Fruit fly (Drosophila melanogaster) whole organism: ENCODE data around the gene CG10038.

ENCODE experiments used
- CG8478 ChIP-seq: fragments of >200 bp; optimal IDR thresholded peaks from 2 replicates; lab custom pipeline; 2018; ENCODE audit warnings: inconsistent platforms
- Dll ChIP-seq: fragments of >200 bp; optimal IDR thresholded peaks from 2 replicates; lab custom pipeline; 2017
- EcR ChIP-seq, 2 experiments: fragments of >200 bp; optimal IDR thresholded peaks; 2 replicates each; lab custom pipeline; 2017; ENCODE audit warnings: missing biosample characterization in 2 of 2, missing genetic modification characterization in 2 of 2, missing genetic modification reagents in 2 of 2
- pan ChIP-seq: fragments of >200 bp; optimal IDR thresholded peaks from 2 replicates; lab custom pipeline; 2017
- psq ChIP-seq: fragments of >200 bp; optimal IDR thresholded peaks from 2 replicates; lab custom pipeline; 2017
- usp ChIP-seq: fragments of >200 bp; optimal IDR thresholded peaks from 2 replicates; lab custom pipeline; 2017; ENCODE audit warnings: missing biosample characterization, missing genetic modification characterization, mixed read lengths

Gene CG10038

dm6 chr3R:12329827-12330226 is 20.6 kb downstream of the CG10038 start:
- no peak for TF ChIP-seq pan (lab: Kevin White, UChicago)
- no peak for TF ChIP-seq EcR (GFP tag; optimal IDR thresholded peaks at IDR 0.05; lab: Kevin White, UChicago)
- no peak for TF ChIP-seq usp (GFP tag; lab: Kevin White, UChicago)
- TF ChIP-seq Dll (lab: Kevin White, UChicago) = no peak
- TF ChIP-seq psq (lab: Kevin White, UChicago) = no peak
- TF ChIP-seq CG8478 (lab: Kevin White, UChicago) = no peak

DNA sequence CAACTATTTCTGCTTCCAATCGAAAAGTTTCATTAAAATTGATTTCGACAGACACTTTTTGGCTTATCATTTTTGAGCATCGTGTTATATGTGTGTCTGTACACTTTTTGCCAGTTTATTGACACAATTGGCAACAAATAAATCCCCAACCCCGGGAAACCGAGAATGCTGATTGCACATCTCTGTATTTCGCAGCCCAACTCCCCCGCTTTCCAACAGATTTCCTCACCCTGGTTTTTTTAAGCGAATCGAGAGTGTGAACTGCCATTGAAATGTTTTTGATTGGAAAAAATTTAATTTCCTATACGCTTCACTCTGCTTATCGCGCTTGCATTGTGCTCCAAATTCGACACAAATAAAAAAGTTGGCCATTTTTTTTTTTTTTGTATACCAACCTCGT is 23.6 kb downstream of the CG10038 start:
- TF ChIP-seq psq (lab: Kevin White, UChicago) (no peak), pan (lab: Kevin White, UChicago) (no peak), Dll (lab: Kevin White, UChicago) (no peak), usp (GFP tag; lab: Kevin White, UChicago) (no peak), CG8478 (lab: Kevin White, UChicago) (no peak), EcR (GFP tag; optimal IDR thresholded peaks at IDR 0.05; lab: Kevin White, UChicago) (no peak)

DNA sequence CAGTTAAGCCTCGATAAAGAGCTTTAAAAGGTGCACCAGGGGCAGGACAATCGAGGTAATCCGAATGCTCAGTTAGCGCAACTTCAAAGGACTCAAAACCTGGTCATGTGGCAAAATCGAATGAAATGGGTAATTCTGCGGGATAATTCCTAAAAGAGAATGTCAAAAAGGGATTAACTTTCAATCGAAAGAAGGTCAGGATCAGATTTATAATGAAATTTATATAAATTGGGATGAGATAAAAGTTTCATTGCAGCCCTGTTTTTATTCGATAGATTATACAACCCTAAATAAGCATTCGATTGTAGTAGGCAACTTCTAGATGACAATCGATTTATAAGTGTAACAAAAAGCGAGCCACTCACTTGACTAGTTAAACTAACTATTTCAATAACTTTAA is 27.2 kb downstream of the CG10038 start, which contains the start of gene CG10013:
Gene CG10013, plus strand, starts transcription at position 301 of the 400 bp plus-strand sequence.
- no peak for TF ChIP-seq pan (lab: Kevin White, UChicago)
- no peak for TF ChIP-seq Dll (lab: Kevin White, UChicago)
- no peak for TF ChIP-seq psq (lab: Kevin White, UChicago)
- TF ChIP-seq EcR (GFP tag; optimal IDR thresholded peaks at IDR 0.05; lab: Kevin White, UChicago) = no peak
- TF ChIP-seq usp (GFP tag; lab: Kevin White, UChicago) = no peak
- no peak for TF ChIP-seq CG8478 (lab: Kevin White, UChicago)

DNA sequence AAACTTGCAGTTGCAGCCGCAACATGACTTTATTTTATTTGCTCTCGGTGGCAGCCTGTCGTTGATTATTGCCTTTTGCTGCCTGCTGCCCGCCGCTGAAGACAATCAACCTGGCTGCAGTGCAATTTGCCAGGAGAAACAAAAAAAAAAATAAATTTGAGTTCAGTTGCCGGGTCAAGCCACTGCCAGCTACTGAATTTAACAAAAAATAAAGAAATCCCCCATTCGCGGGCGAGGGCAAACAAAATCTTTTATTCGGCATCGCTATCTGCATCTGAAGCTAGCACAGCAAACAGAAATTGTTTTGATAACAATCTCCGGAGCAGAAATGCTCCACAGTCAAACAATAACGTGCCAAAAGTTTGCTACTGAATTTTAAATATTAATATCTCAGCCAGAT is 33.1 kb downstream of the CG10038 start:
- TF ChIP-seq CG8478 (lab: Kevin White, UChicago) (no peak), usp (GFP tag; lab: Kevin White, UChicago) (no peak), EcR (GFP tag; optimal IDR thresholded peaks at IDR 0.05; lab: Kevin White, UChicago) (no peak), psq (lab: Kevin White, UChicago) (no peak), pan (lab: Kevin White, UChicago) (no peak), Dll (lab: Kevin White, UChicago) (no peak)

DNA sequence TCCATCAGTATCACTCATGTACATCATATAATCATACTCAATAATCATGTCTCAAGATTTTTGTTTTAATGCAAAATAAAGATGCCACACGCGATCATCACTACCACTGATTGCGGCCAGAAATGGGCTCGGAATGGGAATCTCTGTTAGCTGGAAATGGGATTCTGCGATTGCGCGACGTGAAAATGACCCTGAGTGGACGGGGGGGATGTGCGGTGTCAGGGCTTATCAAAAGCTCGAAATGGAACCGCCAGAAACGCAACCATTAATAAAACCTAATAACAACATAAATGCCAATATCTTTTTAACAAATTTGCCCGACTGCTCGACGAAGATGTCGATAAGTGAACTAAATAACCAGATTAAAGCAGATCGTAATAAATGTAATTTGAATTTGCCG is 34.0 kb downstream of the CG10038 start:
- TF ChIP-seq usp (GFP tag; lab: Kevin White, UChicago) = no peak

DNA sequence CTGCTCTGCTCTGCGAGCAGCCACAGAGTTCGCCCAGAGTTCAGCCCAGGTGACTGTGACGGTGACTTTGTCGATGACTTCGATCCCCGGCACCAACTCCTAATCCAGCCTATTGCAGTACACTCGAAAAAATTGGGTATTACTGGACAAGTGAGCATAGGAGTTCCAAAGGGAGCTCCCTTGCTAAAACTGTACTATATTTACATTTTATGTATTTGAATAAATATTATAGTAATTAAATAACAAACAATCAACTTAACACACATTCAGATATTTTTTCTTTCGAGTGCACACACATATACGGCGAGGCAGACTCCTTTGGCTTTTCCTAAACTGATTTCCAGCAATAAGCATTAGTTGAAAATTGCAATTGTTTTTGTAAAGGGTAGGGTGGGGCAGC is 35.0 kb downstream of the CG10038 start:
- TF ChIP-seq psq (lab: Kevin White, UChicago) (no peak), usp (GFP tag; lab: Kevin White, UChicago) (no peak), EcR (GFP tag; optimal IDR thresholded peaks at IDR 0.05; lab: Kevin White, UChicago) (no peak)

DNA sequence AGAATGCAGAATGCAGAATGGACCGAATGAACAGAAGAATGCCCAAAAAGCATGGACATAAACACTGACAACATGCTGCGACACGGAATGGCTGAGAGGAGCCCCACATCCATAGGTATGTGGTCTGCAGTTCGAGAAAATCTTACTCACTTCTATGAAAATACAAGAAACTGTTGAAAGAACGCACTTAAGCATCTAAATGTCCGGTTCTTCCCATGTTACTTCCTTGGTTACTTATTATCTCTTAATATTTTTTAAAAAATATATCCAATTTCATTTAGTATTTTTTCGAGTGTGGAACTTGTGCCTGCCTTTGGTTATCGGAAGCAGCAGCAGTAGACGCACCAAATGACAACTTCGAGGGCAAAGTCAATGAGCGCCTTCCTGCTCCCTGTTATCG is 36.2 kb downstream of the CG10038 start:
- TF ChIP-seq EcR (GFP tag; optimal IDR thresholded peaks at IDR 0.05; lab: Kevin White, UChicago) = no peak

- no peak for TF ChIP-seq pan (lab: Kevin White, UChicago)
- no peak for TF ChIP-seq EcR (GFP tag; optimal IDR thresholded peaks at IDR 0.05; lab: Kevin White, UChicago)
- TF ChIP-seq Dll (lab: Kevin White, UChicago) = no peak
- no peak for TF ChIP-seq usp (GFP tag; lab: Kevin White, UChicago)
- no peak for TF ChIP-seq CG8478 (lab: Kevin White, UChicago)
- no peak for TF ChIP-seq psq (lab: Kevin White, UChicago)
Measured at dm6 chr3R:12311053-12311452, 39.4 kb downstream of the CG10038 start, which contains the start of gene CG4066. Gene CG4066, plus strand, starts transcription at chr3R:12311353.

- no peak for TF ChIP-seq pan (lab: Kevin White, UChicago)
- no peak for TF ChIP-seq CG8478 (lab: Kevin White, UChicago)
- no peak for TF ChIP-seq psq (lab: Kevin White, UChicago)
- TF ChIP-seq Dll (lab: Kevin White, UChicago) = no peak
- TF ChIP-seq usp (GFP tag; lab: Kevin White, UChicago) = no peak
- TF ChIP-seq EcR (GFP tag; optimal IDR thresholded peaks at IDR 0.05; lab: Kevin White, UChicago) = no peak
Measured at dm6 chr3R:12307569-12307968, 42.9 kb downstream of the CG10038 start.

DNA sequence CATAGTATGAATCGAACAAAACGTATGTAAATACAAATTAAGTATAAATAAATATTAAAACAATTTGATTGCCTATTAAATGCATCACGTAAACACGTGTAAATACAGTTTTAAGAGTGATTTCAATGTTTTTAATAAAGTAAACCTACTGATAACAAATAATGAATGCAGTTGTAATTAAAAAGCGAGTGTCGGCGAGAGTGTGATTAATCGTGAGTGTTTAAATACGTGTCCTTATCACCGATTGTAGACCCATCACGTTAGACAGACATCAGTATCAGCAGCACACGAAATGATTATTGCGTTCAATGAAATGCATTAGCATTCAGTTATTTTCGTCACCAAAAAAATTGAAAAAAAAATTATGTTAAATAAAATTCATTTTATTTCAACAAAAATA is 47.5 kb downstream of the CG10038 start:
- TF ChIP-seq psq (lab: Kevin White, UChicago) (no peak), Dll (lab: Kevin White, UChicago) (no peak), CG8478 (lab: Kevin White, UChicago) (no peak), usp (GFP tag; lab: Kevin White, UChicago) (no peak), pan (lab: Kevin White, UChicago) (no peak), EcR (GFP tag; optimal IDR thresholded peaks at IDR 0.05; lab: Kevin White, UChicago) (no peak)

DNA sequence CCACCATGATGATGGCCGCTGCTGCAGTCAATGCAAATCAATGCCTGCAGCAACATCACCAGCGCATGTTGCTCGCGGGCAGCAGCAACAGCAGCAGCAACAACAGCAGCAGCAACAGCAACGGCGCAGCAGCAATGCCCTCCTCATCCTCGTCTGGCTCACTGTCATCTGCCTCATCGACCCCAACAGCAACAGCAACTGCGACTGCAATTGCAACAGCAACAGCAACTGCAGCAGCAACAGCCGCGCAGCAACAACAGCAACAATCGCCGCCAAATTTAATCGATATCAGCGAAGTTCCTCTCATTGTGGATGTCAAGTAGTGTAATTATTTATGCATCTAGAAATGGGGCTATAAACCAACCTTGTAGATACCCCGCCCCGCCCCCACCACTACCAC is 48.9 kb downstream of the CG10038 start:
- TF ChIP-seq Dll (lab: Kevin White, UChicago) (no peak), pan (lab: Kevin White, UChicago) (no peak), EcR (GFP tag; optimal IDR thresholded peaks at IDR 0.05; lab: Kevin White, UChicago) (no peak), psq (lab: Kevin White, UChicago) (no peak), CG8478 (lab: Kevin White, UChicago) (no peak), usp (GFP tag; lab: Kevin White, UChicago) (no peak)
